Worm (Caenorhabditis elegans): ENCODE data around the gene B0334.4.

DNA sequence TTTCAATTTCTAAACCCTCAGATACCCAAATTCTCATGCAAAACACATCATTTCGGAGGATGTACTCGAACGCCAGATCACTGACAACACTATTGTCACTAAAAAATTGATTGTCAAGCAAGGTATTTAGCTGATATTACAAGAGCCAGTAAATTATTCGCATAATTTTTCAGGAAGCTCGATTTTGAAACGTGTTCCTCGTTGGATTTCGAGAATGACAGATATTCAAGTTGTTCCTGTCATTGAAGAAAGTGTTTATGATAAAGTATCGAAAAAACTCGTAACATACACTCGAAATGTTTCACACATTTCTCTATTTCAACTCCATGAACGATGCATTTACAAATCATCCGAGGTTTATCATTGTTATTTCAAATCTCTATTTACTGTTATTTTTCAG, 314 bp downstream of the B0334.4 start:
- TF ChIP-seq nhr-76 (tag; optimal IDR thresholded peaks at IDR 0.05) (no peak), nhr-12 (tag; optimal IDR thresholded peaks at IDR 0.05) (no peak), nhr-11 (tag; optimal IDR thresholded peaks at IDR 0.05) (no peak), ceh-88 (GFP tag; IDR thresholded peaks at IDR 0.05) (no peak), snpc-4 (tag; optimal IDR thresholded peaks at IDR 0.05) (no peak), blmp-1 (tag; optimal IDR thresholded peaks at IDR 0.05) (no peak), lin-13 (GFP tag; optimal IDR thresholded peaks at IDR 0.05) (no peak), nhr-77 (tag; optimal IDR thresholded peaks at IDR 0.05) (no peak)

Data from whole organism, L1 larva.